Worm (Caenorhabditis elegans) whole organism, L2 larva: ENCODE measurements around the gene mct-5.

Experiments used
- C34F6.9 ChIP-seq: fragments of 150-350 bp; optimal IDR thresholded peaks from 2 replicates; lab custom pipeline; 2014; ENCODE audit warnings: missing biosample characterization, missing genetic modification characterization
- aly-2 ChIP-seq: fragments of 150-350 bp; optimal IDR thresholded peaks from 2 replicates; lab custom pipeline; 2014; ENCODE audit warnings: missing biosample characterization, missing genetic modification characterization
- ceh-82 ChIP-seq: fragments of 150-350 bp; optimal IDR thresholded peaks from 2 replicates; lab custom pipeline; 2014; ENCODE audit warnings: missing biosample characterization, missing genetic modification characterization
- elt-1 ChIP-seq: fragments of 150-350 bp; optimal IDR thresholded peaks from 2 replicates; lab custom pipeline; 2014; ENCODE audit warnings: missing biosample characterization, missing genetic modification characterization
- lin-11 ChIP-seq: fragments of 150-350 bp; sonication (generic microtip); optimal IDR thresholded peaks from 2 replicates; lab custom pipeline; 2014; ENCODE audit warnings: missing biosample characterization, missing genetic modification characterization, inconsistent platforms, mixed read lengths
- lin-13 ChIP-seq: fragments of 150-350 bp; optimal IDR thresholded peaks from 2 replicates; lab custom pipeline; 2014; ENCODE audit warnings: missing biosample characterization, missing genetic modification reagents, missing genetic modification characterization
- mdl-1 ChIP-seq, 2 experiments: fragments of 150-350 bp in 1 of 2; sonication (generic microtip) in 1 of 2; optimal IDR thresholded peaks; 2 replicates each; lab custom pipeline; 2017; ENCODE audit warnings: missing biosample characterization in 2 of 2, missing genetic modification characterization in 2 of 2
- nhr-12 ChIP-seq: fragments of 150-350 bp; optimal IDR thresholded peaks from 2 replicates; lab custom pipeline; 2014; ENCODE audit warnings: missing biosample characterization, missing genetic modification characterization
- nhr-237 ChIP-seq: fragments of 150-350 bp; optimal IDR thresholded peaks from 2 replicates; lab custom pipeline; 2014; ENCODE audit warnings: missing biosample characterization, missing genetic modification characterization
- unc-39 ChIP-seq: fragments of 150-350 bp; optimal IDR thresholded peaks from 2 replicates; lab custom pipeline; 2014; ENCODE audit warnings: missing biosample characterization, missing genetic modification characterization
- unc-62 ChIP-seq: fragments of 150-350 bp; optimal IDR thresholded peaks from 2 replicates; lab custom pipeline; 2014; ENCODE audit warnings: missing biosample characterization, missing genetic modification reagents, missing genetic modification characterization
- ztf-11 ChIP-seq: sonication (generic microtip); optimal IDR thresholded peaks from 2 replicates; lab custom pipeline; 2017; ENCODE audit warnings: missing biosample characterization, missing genetic modification characterization

DNA sequence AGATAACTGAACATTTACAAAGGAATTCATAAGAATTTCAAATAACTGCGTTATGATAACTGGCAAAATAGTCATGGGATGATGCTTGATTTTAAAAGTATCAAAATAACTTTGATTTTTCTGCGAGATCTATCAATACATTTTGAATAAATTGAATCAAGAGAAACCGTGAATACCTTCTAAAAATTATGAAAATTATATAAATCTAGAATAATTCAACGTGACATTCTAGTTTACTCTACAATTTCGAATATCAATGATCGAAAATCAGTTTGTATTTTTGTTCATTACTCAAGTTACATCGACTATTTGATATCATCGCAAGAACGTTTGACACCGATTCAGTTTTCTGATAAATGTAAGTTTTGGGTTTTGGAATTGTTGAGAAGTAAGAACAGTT, 36.7 kb downstream of the mct-5 start, which contains the start of gene acs-6:
- no peak for TF ChIP-seq lin-13 (GFP tag; lab: Kevin White, UChicago)
- TF ChIP-seq unc-62 (GFP tag; lab: Kevin White, UChicago) = no peak
- no peak for TF ChIP-seq aly-2 (tag; lab: Kevin White, UChicago)
- no peak for TF ChIP-seq mdl-1 (tag; optimal IDR thresholded peaks at IDR 0.05; lab: Kevin White, UChicago)
- TF ChIP-seq lin-11 = no peak
- no peak for TF ChIP-seq ztf-11 (tag; lab: Kevin White, UChicago)
- no peak for TF ChIP-seq elt-1 (tag; lab: Kevin White, UChicago)
- no peak for TF ChIP-seq nhr-237 (tag; lab: Kevin White, UChicago)
- no peak for TF ChIP-seq C34F6.9 (tag; lab: Kevin White, UChicago)
- no peak for TF ChIP-seq nhr-12 (tag; lab: Kevin White, UChicago)
- no peak for TF ChIP-seq ceh-82
- TF ChIP-seq unc-39 (tag; lab: Kevin White, UChicago) = no peak
